Worm (Caenorhabditis elegans): Measurements from ENCODE around the gene unc-16.

- TF ChIP-seq T22C8.4 (GFP tag; IDR thresholded peaks at IDR 0.05) (no peak), ztf-23 (GFP tag; IDR thresholded peaks at IDR 0.05) (no peak), klf-2 (GFP tag; conservative IDR thresholded peaks at IDR 0.05) (no peak), flt-1 (GFP tag; IDR thresholded peaks at IDR 0.05) (no peak), ref-1 (GFP tag; conservative IDR thresholded peaks at IDR 0.05) (no peak)
Observed at ce11 chrIII:9559381-9559881, 13.4 kb downstream of the unc-16 start, which contains the start of gene C48B4.7.
